Fruit fly (Drosophila melanogaster): ENCODE results near the gene CG15056.

CG15056 gene

DNA sequence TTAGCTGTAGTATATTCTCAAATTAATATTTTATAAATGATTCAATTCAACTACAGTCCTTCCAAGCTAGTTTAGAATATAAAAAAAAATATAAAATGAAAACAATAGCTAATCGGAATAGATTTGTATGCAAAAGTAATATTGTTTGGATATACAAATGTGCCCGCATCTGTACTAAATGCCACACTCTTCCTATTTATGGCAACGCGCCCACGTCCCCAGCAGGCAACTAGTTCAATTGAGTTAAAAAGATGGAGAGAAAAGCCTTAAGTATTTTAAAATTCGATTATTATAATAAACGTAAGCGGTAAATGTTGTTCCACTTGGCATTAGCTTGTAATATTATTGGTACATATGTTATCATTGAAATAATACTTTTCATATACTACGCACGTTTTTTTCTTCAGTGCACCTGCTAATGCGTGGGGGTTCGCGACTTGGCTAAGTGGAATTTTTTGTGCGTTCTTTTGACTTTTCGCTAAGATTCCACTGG, 9.6 kb upstream of the CG15056 start (continued):
- peak; percentile 64 for TF ChIP-seq CG9932 (GFP tag; IDR thresholded peaks at IDR 0.05)
- peak; percentile 54 for TF ChIP-seq NfI (GFP tag; optimal IDR thresholded peaks at IDR 0.05)
- TF ChIP-seq Chrac-16 (GFP tag; optimal IDR thresholded peaks at IDR 0.05): peak; percentile 56
- peak; percentile 83 for TF ChIP-seq CG7839 (tag; optimal IDR thresholded peaks at IDR 0.05)
- TF ChIP-seq CG43689 (GFP tag; IDR thresholded peaks at IDR 0.05): peak; percentile 40; the same call in 1 of the 2 replicates
- TF ChIP-seq NFAT (GFP tag; IDR thresholded peaks at IDR 0.05): peak; percentile 81
- TF ChIP-seq sens-2 (GFP tag; IDR thresholded peaks at IDR 0.05): peak; percentile 42; the same call in 1 of the 2 replicates
- peak; percentile 72 for TF ChIP-seq CG13775 (GFP tag; optimal IDR thresholded peaks at IDR 0.05)
- peak; percentile 5 for TF ChIP-seq CG9876 (GFP tag; optimal IDR thresholded peaks at IDR 0.05)
- TF ChIP-seq tx (GFP tag; optimal IDR thresholded peaks at IDR 0.05): peak; percentile 39
- no peak for TF ChIP-seq CG9797 (GFP tag; optimal IDR thresholded peaks at IDR 0.05)
- no peak for TF ChIP-seq CG4328 (GFP tag; optimal IDR thresholded peaks at IDR 0.05)
- peak; percentile 16; the same call in 1 of the 2 replicates for TF ChIP-seq ssp (GFP tag; IDR thresholded peaks at IDR 0.05)
- peak; percentile 35 for TF ChIP-seq fd3F (GFP tag; optimal IDR thresholded peaks at IDR 0.05)
- TF ChIP-seq CG18619 (GFP tag; optimal IDR thresholded peaks at IDR 0.05): peak; percentile 66
- TF ChIP-seq ci (GFP tag; IDR thresholded peaks at IDR 0.05): peak; percentile 61
- no peak for TF ChIP-seq CG7357 (GFP tag; IDR thresholded peaks at IDR 0.05)
- TF ChIP-seq Taf1 (GFP tag; IDR thresholded peaks at IDR 0.05): no peak
- no peak for TF ChIP-seq hbn (GFP tag; IDR thresholded peaks at IDR 0.05; ENCODE audit: partially characterized antibody)
- no peak for TF ChIP-seq CG2116 (GFP tag; optimal IDR thresholded peaks at IDR 0.05)
- no peak for TF ChIP-seq CG15073 (GFP tag; optimal IDR thresholded peaks at IDR 0.05)
- TF ChIP-seq zen2 (GFP tag; IDR thresholded peaks at IDR 0.05; ENCODE audit: partially characterized antibody): no peak
- no peak for TF ChIP-seq CG8290 (GFP tag; optimal IDR thresholded peaks at IDR 0.05)
- TF ChIP-seq CG8290 (tag; optimal IDR thresholded peaks at IDR 0.05): peak in 1 of 2 experiments; percentile 52
- TF ChIP-seq CG10274 (GFP tag; optimal IDR thresholded peaks at IDR 0.05): peak; percentile 17
- no peak for TF ChIP-seq ac (GFP tag; optimal IDR thresholded peaks at IDR 0.05)
- TF ChIP-seq CG1602 (GFP tag; optimal IDR thresholded peaks at IDR 0.05): peak; percentile 54
- TF ChIP-seq yki (optimal IDR thresholded peaks at IDR 0.05): no peak
- no peak for TF ChIP-seq crc (GFP tag; optimal IDR thresholded peaks at IDR 0.05)
- TF ChIP-seq CG8765 (GFP tag; IDR thresholded peaks at IDR 0.05): no peak
- TF ChIP-seq rib (GFP tag; IDR thresholded peaks at IDR 0.05): no peak
- TF ChIP-seq CG11504 (tag; optimal IDR thresholded peaks at IDR 0.05): peak; percentile 87
- no peak; the same call in 2 of the 3 replicates for TF ChIP-seq CG11456 (GFP tag; IDR thresholded peaks at IDR 0.05)
- TF ChIP-seq pb (GFP tag; optimal IDR thresholded peaks at IDR 0.05): no peak
- TF ChIP-seq so (GFP tag; IDR thresholded peaks at IDR 0.05): no peak
- no peak for TF ChIP-seq NC2β (GFP tag; optimal IDR thresholded peaks at IDR 0.05)
- TF ChIP-seq CG17385 (GFP tag; optimal IDR thresholded peaks at IDR 0.05): peak; percentile 59
- TF ChIP-seq CG14441 (GFP tag; IDR thresholded peaks at IDR 0.05): peak; percentile 15; the same call in 1 of the 2 replicates
- peak; percentile 40 for TF ChIP-seq CG1233 (GFP tag; optimal IDR thresholded peaks at IDR 0.05)
- no peak for TF ChIP-seq CG4360 (GFP tag; IDR thresholded peaks at IDR 0.05)
- TF ChIP-seq stwl (tag; optimal IDR thresholded peaks at IDR 0.05): no peak
- no peak for TF ChIP-seq hkb (optimal IDR thresholded peaks at IDR 0.05)
- peak; percentile 24; the same call in 1 of the 2 replicates for TF ChIP-seq hkb (GFP tag; IDR thresholded peaks at IDR 0.05)
- no peak for TF ChIP-seq psq (GFP tag; optimal IDR thresholded peaks at IDR 0.05)
- TF ChIP-seq CG1647 (GFP tag; optimal IDR thresholded peaks at IDR 0.05): peak; percentile 25
- 0 out of 3 replicates have a peak, but pooled peaks have one; percentile 4 for TF ChIP-seq CG3726 (GFP tag; IDR thresholded peaks at IDR 0.05)
- peak; percentile 32 for TF ChIP-seq tap (tag; optimal IDR thresholded peaks at IDR 0.05)
- TF ChIP-seq vfl (GFP tag; optimal IDR thresholded peaks at IDR 0.05): no peak
- TF ChIP-seq CG1792 (GFP tag; optimal IDR thresholded peaks at IDR 0.05): no peak
- no peak for TF ChIP-seq Fer2 (tag; optimal IDR thresholded peaks at IDR 0.05)
- TF ChIP-seq bigmax (GFP tag; optimal IDR thresholded peaks at IDR 0.05): no peak
- TF ChIP-seq Kr (GFP tag; optimal IDR thresholded peaks at IDR 0.05): no peak
- peak; percentile 29 for TF ChIP-seq pnt (GFP tag; optimal IDR thresholded peaks at IDR 0.05)
